Worm (Caenorhabditis elegans): Measurements from ENCODE around the gene T06A1.1.

Gene T06A1.1

ce11 chrV:1935494-1935893 is 10.1 kb upstream of the T06A1.1 start:
- TF ChIP-seq F10B5.3 (tag; optimal IDR thresholded peaks at IDR 0.05) (no peak), aha-1 (tag) (peak; percentile 71), unc-62 (GFP tag; optimal IDR thresholded peaks at IDR 0.05 in 1 of 2) (peak in 1 of 2 experiments; percentile 26), unc-62 (tag; optimal IDR thresholded peaks at IDR 0.05) (no peak)

- TF ChIP-seq aha-1 (tag): peak; percentile 95
- no peak for TF ChIP-seq dmd-9 (GFP tag; IDR thresholded peaks at IDR 0.05)
- no peak for TF ChIP-seq pqm-1 (tag; optimal IDR thresholded peaks at IDR 0.05)
- TF ChIP-seq nhr-28 (tag; optimal IDR thresholded peaks at IDR 0.05): no peak
- TF ChIP-seq nhr-77 (tag; optimal IDR thresholded peaks at IDR 0.05): no peak
- no peak for TF ChIP-seq duxl-1 (tag; optimal IDR thresholded peaks at IDR 0.05; ENCODE audit: poor library complexity)
- TF ChIP-seq Y105C5A.15 (GFP tag; IDR thresholded peaks at IDR 0.05): no peak
- no peak for TF ChIP-seq mep-1 (tag; optimal IDR thresholded peaks at IDR 0.05)
These were observed 3.1 kb upstream of the T06A1.1 start for ce11 chrV:1928473-1928872.

ce11 chrV:1927015-1927414 is 1.6 kb upstream of the T06A1.1 start, which contains the start of gene T06A1.5:
T06A1.5 (plus strand) TSS chrV:1927223.
- TF ChIP-seq ZK337.2 (GFP tag; IDR thresholded peaks at IDR 0.05) (no peak), mdt-29 (GFP tag; IDR thresholded peaks at IDR 0.05) (no peak), ceh-28 (tag; optimal IDR thresholded peaks at IDR 0.05) (no peak), ama-1 (optimal IDR thresholded peaks at IDR 0.05) (no peak), Y75B8A.6 (GFP tag; IDR thresholded peaks at IDR 0.05) (no peak), daf-19 (GFP tag; conservative IDR thresholded peaks at IDR 0.05) (no peak), Y48G9A.11 (GFP tag; IDR thresholded peaks at IDR 0.05) (no peak), unc-130 (GFP tag; optimal IDR thresholded peaks at IDR 0.05) (no peak), zip-11 (GFP tag; IDR thresholded peaks at IDR 0.05) (no peak), F44E2.7 (GFP tag; IDR thresholded peaks at IDR 0.05) (no peak), spr-1 (tag; optimal IDR thresholded peaks at IDR 0.05) (no peak), gei-8 (GFP tag; optimal IDR thresholded peaks at IDR 0.05) (no peak), daf-8 (GFP tag; IDR thresholded peaks at IDR 0.05) (no peak), pha-4 (GFP tag; IDR thresholded peaks at IDR 0.05) (no peak), pha-4 (tag; optimal IDR thresholded peaks at IDR 0.05) (no peak), ceh-62 (tag; optimal IDR thresholded peaks at IDR 0.05) (no peak), dpl-1 (GFP tag; optimal IDR thresholded peaks at IDR 0.05) (no peak), pqm-1 (tag; optimal IDR thresholded peaks at IDR 0.05) (peak; percentile 90), nhr-28 (tag; optimal IDR thresholded peaks at IDR 0.05) (peak; percentile 86), lsy-2 (tag; optimal IDR thresholded peaks at IDR 0.05) (no peak), sdz-12 (GFP tag; optimal IDR thresholded peaks at IDR 0.05) (no peak), lin-13 (GFP tag; optimal IDR thresholded peaks at IDR 0.05) (no peak), jun-1 (tag; optimal IDR thresholded peaks at IDR 0.05) (no peak), F37D6.2 (tag; optimal IDR thresholded peaks at IDR 0.05) (no peak), zfp-3 (GFP tag; conservative IDR thresholded peaks at IDR 0.05) (no peak), lin-1 (GFP tag; IDR thresholded peaks at IDR 0.05) (no peak), mes-2 (tag; optimal IDR thresholded peaks at IDR 0.05; ENCODE audit: poor library complexity, severe bottlenecking) (no peak), ces-1 (GFP tag; optimal IDR thresholded peaks at IDR 0.05) (no peak), dve-1 (tag; optimal IDR thresholded peaks at IDR 0.05; ENCODE audit: insufficient read depth) (peak; percentile 66), F26F4.8 (GFP tag; conservative IDR thresholded peaks at IDR 0.05) (no peak), dmd-6 (GFP tag; IDR thresholded peaks at IDR 0.05) (peak; percentile 61; the same call in 1 of the 2 replicates), hmg-1.1 (GFP tag; IDR thresholded peaks at IDR 0.05) (no peak), hlh-11 (tag; optimal IDR thresholded peaks at IDR 0.05) (peak; percentile 49), ztf-11 (tag; optimal IDR thresholded peaks at IDR 0.05) (no peak), fkh-10 (GFP tag; optimal IDR thresholded peaks at IDR 0.05) (no peak), daf-16 (GFP tag; optimal IDR thresholded peaks at IDR 0.05) (no peak), daf-16 (tag; optimal IDR thresholded peaks at IDR 0.05) (peak; percentile 51), nhr-111 (GFP tag; optimal IDR thresholded peaks at IDR 0.05) (no peak), unc-62 (GFP tag; optimal IDR thresholded peaks at IDR 0.05 in 1 of 2) (peak in 1 of 2 experiments; percentile 22), unc-62 (tag; optimal IDR thresholded peaks at IDR 0.05) (no peak), mxl-3 (GFP tag; optimal IDR thresholded peaks at IDR 0.05) (peak; percentile 1)
